Fruit fly (Drosophila melanogaster): Measurements from ENCODE around the gene CG43739.
A peak's percentile ranks its signal among the peaks of the same experiment; 100 is the strongest.

The CG43739 gene

dm6 chr2L:20889857-20890606, 28.7 kb downstream of the CG43739 start (continued):
- TF ChIP-seq CG10431 (GFP tag; optimal IDR thresholded peaks at IDR 0.05) (no peak), TFAM (GFP tag; optimal IDR thresholded peaks at IDR 0.05) (no peak), wor (GFP tag; IDR thresholded peaks at IDR 0.05) (no peak), CG5953 (GFP tag; IDR thresholded peaks at IDR 0.05) (no peak), CG2116 (GFP tag; optimal IDR thresholded peaks at IDR 0.05) (no peak), Hmx (GFP tag; optimal IDR thresholded peaks at IDR 0.05) (no peak), zf30C (GFP tag; optimal IDR thresholded peaks at IDR 0.05) (peak; percentile 37), fd64A (GFP tag; optimal IDR thresholded peaks at IDR 0.05) (peak; percentile 36), tll (GFP tag; optimal IDR thresholded peaks at IDR 0.05) (no peak), danr (GFP tag; IDR thresholded peaks at IDR 0.05) (no peak), CG18764 (GFP tag; optimal IDR thresholded peaks at IDR 0.05) (no peak), gro (GFP tag; optimal IDR thresholded peaks at IDR 0.05) (peak; percentile 14), slbo (GFP tag; IDR thresholded peaks at IDR 0.05) (peak; percentile 34; the same call in 1 of the 2 replicates), oc (tag; optimal IDR thresholded peaks at IDR 0.05) (peak; percentile 73), fru (optimal IDR thresholded peaks at IDR 0.05) (no peak), CG7928 (GFP tag; optimal IDR thresholded peaks at IDR 0.05) (no peak), Bteb2 (GFP tag; optimal IDR thresholded peaks at IDR 0.05) (no peak), Abd-B (GFP tag; optimal IDR thresholded peaks at IDR 0.05) (peak; percentile 34), CG14710 (tag; optimal IDR thresholded peaks at IDR 0.05) (peak; percentile 36), Dip2 (GFP tag; IDR thresholded peaks at IDR 0.05) (no peak), CG2129 (GFP tag; IDR thresholded peaks at IDR 0.05; ENCODE audit: partially characterized antibody) (no peak), CG17568 (GFP tag; optimal IDR thresholded peaks at IDR 0.05) (no peak), caup (GFP tag; optimal IDR thresholded peaks at IDR 0.05; ENCODE audit: severe bottlenecking) (peak; percentile 5), psq (GFP tag; optimal IDR thresholded peaks at IDR 0.05) (no peak), Hsf (GFP tag; optimal IDR thresholded peaks at IDR 0.05) (peak; percentile 14), H2.0 (GFP tag; IDR thresholded peaks at IDR 0.05) (no peak), CG4424 (GFP tag; optimal IDR thresholded peaks at IDR 0.05) (peak; percentile 37), MESR4 (GFP tag; optimal IDR thresholded peaks at IDR 0.05) (no peak), Bdp1 (GFP tag; optimal IDR thresholded peaks at IDR 0.05) (peak; percentile 7), grau (tag; optimal IDR thresholded peaks at IDR 0.05) (peak; percentile 33), gsb (GFP tag; IDR thresholded peaks at IDR 0.05) (no peak), Mad (GFP tag; optimal IDR thresholded peaks at IDR 0.05) (no peak), CG11247 (GFP tag; IDR thresholded peaks at IDR 0.05) (no peak), CG6683 (GFP tag; optimal IDR thresholded peaks at IDR 0.05) (no peak), pnt (GFP tag; optimal IDR thresholded peaks at IDR 0.05) (peak; percentile 11), HLHmδ (GFP tag; optimal IDR thresholded peaks at IDR 0.05) (peak; percentile 52), hb (GFP tag; IDR thresholded peaks at IDR 0.05; ENCODE audit: partially characterized antibody) (no peak), Mrtf (GFP tag; IDR thresholded peaks at IDR 0.05) (no peak), CG8359 (GFP tag; optimal IDR thresholded peaks at IDR 0.05; ENCODE audit: borderline replicate concordance) (peak; percentile 18), CG12391 (tag; optimal IDR thresholded peaks at IDR 0.05) (peak; percentile 42)

- no peak for TF ChIP-seq stc (GFP tag; IDR thresholded peaks at IDR 0.05)
- no peak for TF ChIP-seq Neu2 (GFP tag; optimal IDR thresholded peaks at IDR 0.05; ENCODE audit: borderline replicate concordance)
- no peak for TF ChIP-seq CG10654 (GFP tag; optimal IDR thresholded peaks at IDR 0.05)
These were observed 31.5 kb downstream of the CG43739 start for dm6 chr2L:20887273-20887672.
